Fruit fly (Drosophila melanogaster): ENCODE data around the gene Polr3F.

DNA sequence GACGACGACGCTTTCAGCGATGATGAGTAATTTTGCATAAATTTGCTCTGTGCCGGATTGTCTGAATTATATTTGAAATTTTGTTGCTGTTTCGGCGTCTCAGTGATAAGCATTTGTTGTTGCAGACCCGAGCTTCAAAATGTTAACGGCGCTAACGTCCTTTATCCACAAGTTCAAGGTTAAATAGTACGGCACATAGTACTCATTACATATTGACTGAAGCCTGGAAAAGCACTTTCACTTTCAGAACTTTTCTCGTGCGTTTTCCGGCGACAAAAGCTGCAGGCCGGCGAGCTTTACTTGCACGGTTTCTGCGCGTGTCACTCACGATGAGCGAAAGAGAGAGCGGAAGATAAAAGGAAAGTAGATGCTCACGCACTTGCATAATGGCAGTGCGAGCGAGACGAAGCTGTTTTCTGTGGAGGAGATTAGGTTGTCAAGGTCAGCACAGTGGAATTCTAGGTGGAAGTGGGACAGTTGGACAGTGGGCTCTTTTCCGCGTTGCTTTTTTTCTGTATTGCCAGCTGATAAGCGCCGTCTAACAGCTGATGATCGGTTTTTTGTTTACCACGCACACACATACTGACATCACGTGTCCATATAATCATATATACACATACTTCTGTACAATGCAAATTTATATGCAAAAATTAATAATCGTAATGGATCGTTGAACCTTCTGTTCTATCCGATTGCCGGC lies 1.1 kb upstream of the Polr3F start:
- TF ChIP-seq Hr96 (GFP tag; optimal IDR thresholded peaks at IDR 0.05) (no peak), CG1620 (GFP tag; optimal IDR thresholded peaks at IDR 0.05) (no peak), CG12768 (GFP tag; optimal IDR thresholded peaks at IDR 0.05) (no peak), Clk (GFP tag; optimal IDR thresholded peaks at IDR 0.05) (no peak), pad (GFP tag; optimal IDR thresholded peaks at IDR 0.05) (no peak), cic (GFP tag; optimal IDR thresholded peaks at IDR 0.05) (peak; percentile 83), CG14711 (tag; optimal IDR thresholded peaks at IDR 0.05) (no peak), CG7045 (GFP tag; optimal IDR thresholded peaks at IDR 0.05) (peak; percentile 24), kay (GFP tag; ENCODE audit: borderline replicate concordance) (peak; percentile 60), tj (GFP tag; optimal IDR thresholded peaks at IDR 0.05) (no peak), ovo (GFP tag; optimal IDR thresholded peaks at IDR 0.05) (no peak), CG33017 (tag; optimal IDR thresholded peaks at IDR 0.05) (peak; percentile 26), Crg-1 (GFP tag; optimal IDR thresholded peaks at IDR 0.05) (no peak), CG11617 (GFP tag; optimal IDR thresholded peaks at IDR 0.05) (peak; percentile 22)
